Fruit fly (Drosophila melanogaster): ENCODE data around the gene CG7102.

CG7102 gene

dm6 chr2L:7899949-7900348, 12.6 kb upstream of the CG7102 start (continued):
- TF ChIP-seq Smox (GFP tag; optimal IDR thresholded peaks at IDR 0.05) (peak; percentile 82), spab (GFP tag; optimal IDR thresholded peaks at IDR 0.05) (peak; percentile 97), salr (GFP tag; optimal IDR thresholded peaks at IDR 0.05) (peak; percentile 93 to 95), CG6163 (GFP tag; IDR thresholded peaks at IDR 0.05) (peak; percentile 98), net (GFP tag; optimal IDR thresholded peaks at IDR 0.05) (peak; percentile 94), CG16779 (tag; optimal IDR thresholded peaks at IDR 0.05) (peak; percentile 89), Blimp-1 (GFP tag; optimal IDR thresholded peaks at IDR 0.05) (peak; percentile 61), CG4318 (GFP tag; optimal IDR thresholded peaks at IDR 0.05) (peak; percentile 95), dsx (GFP tag; optimal IDR thresholded peaks at IDR 0.05; ENCODE audit: poor library complexity, severe bottlenecking) (peak; percentile 97), CG8119 (GFP tag; IDR thresholded peaks at IDR 0.05) (peak; percentile 97), CG8319 (GFP tag; optimal IDR thresholded peaks at IDR 0.05) (peak; percentile 89), CG11762 (GFP tag; optimal IDR thresholded peaks at IDR 0.05; ENCODE audit: insufficient read depth) (peak; percentile 91), Ets96B (tag; optimal IDR thresholded peaks at IDR 0.05) (peak; percentile 97)

- TF ChIP-seq CG4318 (GFP tag; optimal IDR thresholded peaks at IDR 0.05) (peak; percentile 64), Sox102F (GFP tag; optimal IDR thresholded peaks at IDR 0.05) (no peak), dsx (GFP tag; optimal IDR thresholded peaks at IDR 0.05; ENCODE audit: poor library complexity, severe bottlenecking) (peak; percentile 63), Sox14 (GFP tag; optimal IDR thresholded peaks at IDR 0.05) (peak; percentile 55), Eip93F (GFP tag; optimal IDR thresholded peaks at IDR 0.05) (no peak), net (GFP tag; optimal IDR thresholded peaks at IDR 0.05) (peak; percentile 39), fd59A (GFP tag; optimal IDR thresholded peaks at IDR 0.05) (peak; percentile 61), OdsH (GFP tag; optimal IDR thresholded peaks at IDR 0.05) (peak; percentile 56), CG15336 (GFP tag; IDR thresholded peaks at IDR 0.05) (peak; percentile 82), svp (GFP tag) (peak; percentile 60), Lpt (GFP tag; optimal IDR thresholded peaks at IDR 0.05) (peak; percentile 67), CG10631 (GFP tag; optimal IDR thresholded peaks at IDR 0.05) (peak; percentile 70), Gug (GFP tag; IDR thresholded peaks at IDR 0.05) (peak; percentile 61), CG3919 (GFP tag; optimal IDR thresholded peaks at IDR 0.05) (peak; percentile 58), pdm3 (GFP tag; optimal IDR thresholded peaks at IDR 0.05) (peak; percentile 46), CG8319 (GFP tag; optimal IDR thresholded peaks at IDR 0.05) (no peak), salr (GFP tag; optimal IDR thresholded peaks at IDR 0.05) (peak; percentile 52 to 79), CG6163 (GFP tag; IDR thresholded peaks at IDR 0.05) (peak; percentile 77), Blimp-1 (GFP tag; optimal IDR thresholded peaks at IDR 0.05) (no peak), fd85E (GFP tag; optimal IDR thresholded peaks at IDR 0.05) (no peak), CG7368 (GFP tag; optimal IDR thresholded peaks at IDR 0.05) (peak; percentile 48), acj6 (GFP tag; optimal IDR thresholded peaks at IDR 0.05) (peak; percentile 57), CG6276 (GFP tag; optimal IDR thresholded peaks at IDR 0.05) (peak; percentile 20), CG10669 (GFP tag; optimal IDR thresholded peaks at IDR 0.05) (peak; percentile 74), Ets21C (GFP tag; optimal IDR thresholded peaks at IDR 0.05) (no peak), topi (GFP tag; optimal IDR thresholded peaks at IDR 0.05) (peak; percentile 28), CG11762 (GFP tag; optimal IDR thresholded peaks at IDR 0.05; ENCODE audit: insufficient read depth) (peak; percentile 7), lz (GFP tag; optimal IDR thresholded peaks at IDR 0.05) (no peak), Ets96B (tag; optimal IDR thresholded peaks at IDR 0.05) (peak; percentile 79), CG9139 (GFP tag; optimal IDR thresholded peaks at IDR 0.05) (no peak), CG32006 (GFP tag; optimal IDR thresholded peaks at IDR 0.05) (peak; percentile 71), CG3032 (tag; optimal IDR thresholded peaks at IDR 0.05) (peak; percentile 77), fkh (GFP tag; optimal IDR thresholded peaks at IDR 0.05) (no peak), achi (GFP tag; optimal IDR thresholded peaks at IDR 0.05) (peak; percentile 33), Eip75B (GFP tag; optimal IDR thresholded peaks at IDR 0.05) (peak; percentile 60), spab (GFP tag; optimal IDR thresholded peaks at IDR 0.05) (peak; percentile 27), Hr39 (GFP tag; optimal IDR thresholded peaks at IDR 0.05) (no peak), esn (GFP tag; optimal IDR thresholded peaks at IDR 0.05) (no peak), Hr4 (GFP tag; optimal IDR thresholded peaks at IDR 0.05) (peak; percentile 74), cyc (GFP tag; optimal IDR thresholded peaks at IDR 0.05) (peak; percentile 24), CG8632 (GFP tag; optimal IDR thresholded peaks at IDR 0.05) (peak; percentile 9), Met (GFP tag; optimal IDR thresholded peaks at IDR 0.05) (no peak), Eip78C (GFP tag) (peak; percentile 92), CG6854 (GFP tag; optimal IDR thresholded peaks at IDR 0.05) (no peak), CG11902 (GFP tag; optimal IDR thresholded peaks at IDR 0.05) (peak; percentile 16), Hr38 (GFP tag; optimal IDR thresholded peaks at IDR 0.05) (no peak)
Observed at dm6 chr2L:7899108-7899507, 11.8 kb upstream of the CG7102 start.

Data from whole organism, prepupa.